Fruit fly (Drosophila melanogaster) whole organism, embryonic: Measurements from ENCODE around the gene Taf10.
A peak's percentile ranks its signal among the peaks of the same experiment; 100 is the strongest.

Experiments used
- Antp ChIP-seq: fragments of 200-800 bp; sonication (Bioruptor generic); optimal IDR thresholded peaks from 3 replicates; lab custom pipeline; 2016; ENCODE audit warnings: missing biosample characterization, missing genetic modification characterization
- BtbVII ChIP-seq: fragments of 200-800 bp; sonication (Bioruptor generic); optimal IDR thresholded peaks from 3 replicates; lab custom pipeline; 2017; ENCODE audit warnings: missing biosample characterization, mild to moderate bottlenecking, missing genetic modification characterization
- CG10267 ChIP-seq: fragments of 200-800 bp; sonication (Bioruptor generic); optimal IDR thresholded peaks from 2 replicates; lab custom pipeline; 2018; ENCODE audit warnings: missing biosample characterization, mild to moderate bottlenecking, missing genetic modification characterization, moderate library complexity
- CG10431 ChIP-seq: fragments of 200-800 bp; sonication (Bioruptor generic); optimal IDR thresholded peaks from 3 replicates; lab custom pipeline; 2018; ENCODE audit warnings: missing biosample characterization, mild to moderate bottlenecking, missing genetic modification characterization
- CG11247 ChIP-seq: fragments of 200-800 bp; sonication (Bioruptor generic); IDR thresholded peaks from 2 replicates; pipeline ENCODE4 v1.3.6; 2022; ENCODE audit warnings: missing biosample characterization, missing genetic modification characterization
- CG14860 ChIP-seq: fragments of 200-800 bp; sonication (Bioruptor generic); IDR thresholded peaks from 3 replicates; pipeline ENCODE4 v1.3.6; 2022; ENCODE audit warnings: missing biosample characterization, missing genetic modification characterization; ENCODE audit not compliant: partially characterized antibody
- CG15479 ChIP-seq: fragments of 200-800 bp; sonication (Bioruptor generic); optimal IDR thresholded peaks from 3 replicates; lab custom pipeline; 2019; ENCODE audit warnings: missing biosample characterization, mild to moderate bottlenecking, missing genetic modification characterization, moderate library complexity
- CG1603 ChIP-seq: fragments of 200-800 bp; sonication (Bioruptor generic); optimal IDR thresholded peaks from 2 replicates; lab custom pipeline; 2019; ENCODE audit warnings: missing biosample characterization, mild to moderate bottlenecking, missing genetic modification characterization, moderate library complexity
- CG1647 ChIP-seq: fragments of 200-800 bp; sonication (Bioruptor generic); optimal IDR thresholded peaks from 3 replicates; lab custom pipeline; 2016; ENCODE audit warnings: missing biosample characterization, missing genetic modification characterization
- CG17361 ChIP-seq: fragments of 200-800 bp; sonication (Bioruptor generic); IDR thresholded peaks from 3 replicates; pipeline ENCODE4 v1.3.6; 2022; ENCODE audit warnings: missing biosample characterization, missing genetic modification characterization
- CG1792 ChIP-seq: fragments of 200-800 bp; sonication (Bioruptor generic); optimal IDR thresholded peaks from 2 replicates; lab custom pipeline; 2016; ENCODE audit warnings: missing biosample characterization, missing genetic modification characterization
- CG18011 ChIP-seq: fragments of 200-800 bp; sonication (Bioruptor generic); optimal IDR thresholded peaks from 2 replicates; lab custom pipeline; 2017; ENCODE audit warnings: missing biosample characterization, missing genetic modification characterization, mild to moderate bottlenecking, moderate library complexity, missing genotype
- CG18619 ChIP-seq: fragments of 200-800 bp; sonication (Bioruptor generic); optimal IDR thresholded peaks from 3 replicates; lab custom pipeline; 2017; ENCODE audit warnings: missing biosample characterization, mild to moderate bottlenecking, missing genetic modification characterization
- CG2116 ChIP-seq: fragments of 200-800 bp; sonication (Bioruptor generic); optimal IDR thresholded peaks from 3 replicates; lab custom pipeline; 2018; ENCODE audit warnings: missing biosample characterization, mild to moderate bottlenecking, missing genetic modification characterization
- CG30020 ChIP-seq: fragments of 200-800 bp; optimal IDR thresholded peaks from 2 replicates; lab custom pipeline; 2019; ENCODE audit warnings: missing biosample characterization, mild to moderate bottlenecking, missing genetic modification characterization, moderate library complexity
- CG34422 ChIP-seq: fragments of 200-800 bp; sonication (Bioruptor generic); IDR thresholded peaks from 3 replicates; pipeline ENCODE4 v1.3.6; 2022; ENCODE audit warnings: missing biosample characterization, missing genetic modification characterization
- CG6272 ChIP-seq: fragments of 200-800 bp; sonication (Bioruptor generic); IDR thresholded peaks from 2 replicates; pipeline ENCODE4 v1.3.6; 2022; ENCODE audit warnings: missing biosample characterization, missing genetic modification characterization
- CG6813 ChIP-seq: fragments of 200-800 bp; sonication (Bioruptor generic); optimal IDR thresholded peaks from 2 replicates; lab custom pipeline; 2017; ENCODE audit warnings: missing biosample characterization, missing genetic modification characterization, mild to moderate bottlenecking, moderate library complexity, missing genetic modification reagents
- CG7357 ChIP-seq: fragments of 200-800 bp; sonication (Bioruptor generic); IDR thresholded peaks from 3 replicates; pipeline ENCODE4 v1.3.6; 2022; ENCODE audit warnings: missing biosample characterization, missing genetic modification characterization
- D19A ChIP-seq: fragments of 200-800 bp; optimal IDR thresholded peaks from 3 replicates; lab custom pipeline; 2019; ENCODE audit warnings: missing biosample characterization, mild to moderate bottlenecking, missing genetic modification characterization, moderate library complexity
- Dad ChIP-seq: fragments of 200-800 bp; sonication (Bioruptor generic); optimal IDR thresholded peaks from 3 replicates; lab custom pipeline; 2016; ENCODE audit warnings: missing biosample characterization, missing genetic modification characterization
- Gug ChIP-seq: fragments of 200-800 bp; sonication (Bioruptor generic); IDR thresholded peaks from 4 replicates; pipeline ENCODE4 v1.3.6; 2022; ENCODE audit warnings: missing biosample characterization, missing genetic modification characterization
- HLH54F ChIP-seq: fragments of 200-800 bp; sonication (Bioruptor generic); optimal IDR thresholded peaks from 3 replicates; lab custom pipeline; 2016; ENCODE audit warnings: missing biosample characterization, missing genetic modification characterization
- HmgZ ChIP-seq: fragments of 200-800 bp; sonication (Bioruptor generic); optimal IDR thresholded peaks from 2 replicates; lab custom pipeline; 2018; ENCODE audit warnings: missing biosample characterization, mild to moderate bottlenecking, missing genetic modification characterization
- Hr51 ChIP-seq, 2 experiments: fragments of 200-800 bp; sonication (Bioruptor generic); optimal IDR thresholded peaks; 2 replicates in 1 of 2; 3 replicates in 1 of 2; lab custom pipeline; 2016 to 2018; ENCODE audit warnings: missing biosample characterization in 2 of 2, missing genetic modification characterization in 2 of 2, mild to moderate bottlenecking in 1 of 2, moderate library complexity in 1 of 2
- Hr78 ChIP-seq, 2 experiments: fragments of 200-800 bp in 1 of 2; fragments of >200 bp in 1 of 2; sonication (Bioruptor generic) in 1 of 2; optimal IDR thresholded peaks; 2 replicates each; lab custom pipeline; 2017 to 2019; ENCODE audit warnings: missing biosample characterization in 2 of 2, missing genetic modification characterization in 2 of 2, mild to moderate bottlenecking in 1 of 2, moderate library complexity in 1 of 2
- NK7.1 ChIP-seq: fragments of 200-800 bp; sonication (Bioruptor generic); optimal IDR thresholded peaks from 3 replicates; lab custom pipeline; 2016; ENCODE audit warnings: missing biosample characterization, missing genetic modification characterization
- Opbp ChIP-seq: fragments of 200-800 bp; sonication (Bioruptor generic); IDR thresholded peaks from 3 replicates; pipeline ENCODE4 v1.3.6; 2022; ENCODE audit warnings: missing biosample characterization, missing genetic modification characterization; ENCODE audit not compliant: partially characterized antibody
- Scr ChIP-seq: fragments of 200-800 bp; sonication (Bioruptor generic); IDR thresholded peaks from 2 replicates; pipeline ENCODE4 v1.3.6; 2022; ENCODE audit warnings: missing biosample characterization, missing genetic modification characterization; ENCODE audit not compliant: partially characterized antibody
- Tbp ChIP-seq: fragments of >200 bp; optimal IDR thresholded peaks from 2 replicates; lab custom pipeline; 2018; ENCODE audit warnings: missing biosample characterization, missing genetic modification characterization
- Trl ChIP-seq, 3 experiments: fragments of >200 bp in 2 of 3; fragments of 200-800 bp in 1 of 3; sonication (Bioruptor generic) in 1 of 3; optimal IDR thresholded peaks; 2 replicates in 1 of 3; 3 replicates in 2 of 3; lab custom pipeline; 2016 to 2017; ENCODE audit warnings: missing biosample characterization in 1 of 3, missing genetic modification characterization in 1 of 3
- Usf ChIP-seq: fragments of 200-800 bp; sonication (Bioruptor generic); optimal IDR thresholded peaks from 2 replicates; lab custom pipeline; 2017; ENCODE audit warnings: missing genotype, missing biosample characterization, missing genetic modification characterization
- Xrp1 ChIP-seq: fragments of 200-800 bp; sonication (Bioruptor generic); IDR thresholded peaks from 2 replicates; pipeline ENCODE4 v1.3.6; 2022; ENCODE audit warnings: missing biosample characterization, missing genetic modification characterization
- ab ChIP-seq: fragments of 200-800 bp; sonication (Bioruptor generic); optimal IDR thresholded peaks from 2 replicates; lab custom pipeline; 2016; ENCODE audit warnings: missing biosample characterization, missing genetic modification characterization
- ato ChIP-seq: fragments of 200-800 bp; sonication (Bioruptor generic); IDR thresholded peaks from 2 replicates; pipeline ENCODE4 v1.3.6; 2022; ENCODE audit warnings: missing biosample characterization, missing genetic modification characterization; ENCODE audit not compliant: partially characterized antibody
- bsh ChIP-seq, 2 experiments: fragments of 200-800 bp; sonication (Bioruptor generic); optimal IDR thresholded peaks; 2 replicates each; lab custom pipeline; 2017 to 2018; ENCODE audit warnings: mild to moderate bottlenecking in 2 of 2, missing biosample characterization in 2 of 2, missing genetic modification characterization in 2 of 2, moderate library complexity in 1 of 2
- gem ChIP-seq: fragments of 200-800 bp; sonication (Bioruptor generic); optimal IDR thresholded peaks from 2 replicates; lab custom pipeline; 2019; ENCODE audit warnings: missing biosample characterization, mild to moderate bottlenecking, missing genetic modification characterization, moderate library complexity
- h ChIP-seq: fragments of >200 bp; optimal IDR thresholded peaks from 2 replicates; lab custom pipeline; 2017
- hbn ChIP-seq: fragments of 200-800 bp; sonication (Bioruptor generic); IDR thresholded peaks from 2 replicates; pipeline ENCODE4 v1.3.6; 2022; ENCODE audit warnings: missing biosample characterization, missing genetic modification characterization; ENCODE audit not compliant: partially characterized antibody
- kni ChIP-seq: fragments of 200-800 bp; sonication (Bioruptor generic); optimal IDR thresholded peaks from 3 replicates; lab custom pipeline; 2017; ENCODE audit warnings: mild to moderate bottlenecking, missing biosample characterization, missing genetic modification reagents, missing genetic modification characterization
- lilli ChIP-seq: fragments of 200-800 bp; sonication (Bioruptor generic); optimal IDR thresholded peaks from 3 replicates; lab custom pipeline; 2016; ENCODE audit warnings: missing biosample characterization, missing genetic modification characterization
- mam ChIP-seq: fragments of 200-800 bp; sonication (Bioruptor generic); optimal IDR thresholded peaks from 3 replicates; lab custom pipeline; 2016; ENCODE audit warnings: missing biosample characterization, missing genetic modification characterization
- pnt ChIP-seq: fragments of 200-800 bp; sonication (Bioruptor generic); optimal IDR thresholded peaks from 3 replicates; lab custom pipeline; 2016; ENCODE audit warnings: missing biosample characterization, missing genetic modification characterization
- pzg ChIP-seq: fragments of 200-800 bp; sonication (Bioruptor generic); optimal IDR thresholded peaks from 3 replicates; lab custom pipeline; 2018; ENCODE audit warnings: missing biosample characterization, mild to moderate bottlenecking, missing genetic modification characterization, moderate library complexity
- shn ChIP-seq: fragments of 200-800 bp; sonication (Bioruptor generic); optimal IDR thresholded peaks from 3 replicates; lab custom pipeline; 2016; ENCODE audit warnings: missing biosample characterization, missing genetic modification characterization
- stwl ChIP-seq: fragments of 200-800 bp; sonication (Bioruptor generic); optimal IDR thresholded peaks from 3 replicates; lab custom pipeline; 2018; ENCODE audit warnings: missing biosample characterization, mild to moderate bottlenecking, missing genetic modification characterization, moderate library complexity
- tap ChIP-seq: fragments of 200-800 bp; optimal IDR thresholded peaks from 3 replicates; lab custom pipeline; 2019; ENCODE audit warnings: missing biosample characterization, mild to moderate bottlenecking, missing genetic modification characterization, moderate library complexity
- twi ChIP-seq: fragments of 200-800 bp; optimal IDR thresholded peaks from 2 replicates; lab custom pipeline; 2019; ENCODE audit warnings: missing biosample characterization, mild to moderate bottlenecking, missing genetic modification characterization, moderate library complexity
- unpg ChIP-seq: fragments of 200-800 bp; sonication (Bioruptor generic); optimal IDR thresholded peaks from 3 replicates; lab custom pipeline; 2018; ENCODE audit warnings: missing biosample characterization, mild to moderate bottlenecking, missing genetic modification characterization, moderate library complexity
- zen2 ChIP-seq: fragments of 200-800 bp; sonication (Bioruptor generic); IDR thresholded peaks from 3 replicates; pipeline ENCODE4 v1.3.6; 2022; ENCODE audit warnings: missing biosample characterization, missing genetic modification characterization; ENCODE audit not compliant: partially characterized antibody

Taf10 gene

dm6 chr2L:2767627-2768026, at the start of gene Taf10, which contains the start of gene Taf10b (continued):
- TF ChIP-seq lilli (GFP tag; lab: Kevin White, UChicago) = peak; percentile 16
- TF ChIP-seq CG10267 = peak; percentile 46
- no peak for TF ChIP-seq h
- peak; percentile 76 for TF ChIP-seq pzg (GFP tag; lab: Kevin White, UChicago)
- peak; percentile 90 for TF ChIP-seq Opbp (GFP tag; lab: Robert Waterston, UW)
- TF ChIP-seq tap (tag; lab: Kevin White, UChicago) = no peak
- TF ChIP-seq Antp (GFP tag; lab: Kevin White, UChicago) = no peak
- TF ChIP-seq gem (tag; lab: Kevin White, UChicago) = no peak
- TF ChIP-seq Gug (GFP tag; lab: Robert Waterston, UW) = no peak
- no peak for TF ChIP-seq CG18619
- TF ChIP-seq CG6272 = no peak
- no peak for TF ChIP-seq ab
- no peak for TF ChIP-seq CG10431 (GFP tag; lab: Kevin White, UChicago)
- TF ChIP-seq Dad (GFP tag; lab: Kevin White, UChicago) = no peak
- no peak for TF ChIP-seq shn (GFP tag; lab: Kevin White, UChicago)
- no peak for TF ChIP-seq kni (GFP tag; lab: Kevin White, UChicago)
- TF ChIP-seq twi (tag; lab: Kevin White, UChicago) = no peak
- no peak for TF ChIP-seq CG18011 (GFP tag; lab: Kevin White, UChicago)
- TF ChIP-seq Xrp1 (GFP tag; lab: Robert Waterston, UW) = no peak
- peak; percentile 81 for TF ChIP-seq Scr (GFP tag; lab: Robert Waterston, UW)
- TF ChIP-seq pnt (GFP tag; lab: Kevin White, UChicago) = no peak
- peak; percentile 40 for TF ChIP-seq CG30020
- TF ChIP-seq CG6813 (GFP tag; lab: Kevin White, UChicago) = no peak
- TF ChIP-seq hbn = peak; percentile 84
- TF ChIP-seq BtbVII (GFP tag; lab: Kevin White, UChicago) = peak; percentile 1
- no peak for TF ChIP-seq CG17361 (GFP tag; lab: Robert Waterston, UW)
- no peak for TF ChIP-seq mam (GFP tag; lab: Kevin White, UChicago)
- peak; percentile 77 for TF ChIP-seq stwl (tag; lab: Kevin White, UChicago)
- TF ChIP-seq HLH54F (GFP tag; lab: Kevin White, UChicago) = no peak
- no peak for TF ChIP-seq CG7357 (GFP tag; lab: Robert Waterston, UW)
- TF ChIP-seq Hr78 (GFP tag; optimal IDR thresholded peaks at IDR 0.05; lab: Kevin White, UChicago) = no peak
- no peak for TF ChIP-seq CG1792
- no peak for TF ChIP-seq CG15479 (GFP tag; lab: Kevin White, UChicago)
- no peak for TF ChIP-seq CG11247 (GFP tag; lab: Robert Waterston, UW)
- no peak for TF ChIP-seq Trl (optimal IDR thresholded peaks at IDR 0.05; lab: Kevin White, UChicago)
- no peak for TF ChIP-seq Trl (GFP tag; optimal IDR thresholded peaks at IDR 0.05; lab: Kevin White, UChicago)
- TF ChIP-seq bsh (GFP tag; optimal IDR thresholded peaks at IDR 0.05; lab: Kevin White, UChicago) = peak in 1 of 2 experiments; percentile 3
- TF ChIP-seq HmgZ = peak; percentile 36
- no peak for TF ChIP-seq NK7.1
- peak; percentile 84 for TF ChIP-seq CG2116 (GFP tag; lab: Kevin White, UChicago)
- no peak for TF ChIP-seq CG1647 (GFP tag; lab: Kevin White, UChicago)
- peak; percentile 73 for TF ChIP-seq CG14860 (GFP tag; lab: Robert Waterston, UW)
- peak; percentile 80 for TF ChIP-seq ato (GFP tag; lab: Robert Waterston, UW)
- TF ChIP-seq Hr51 (GFP tag; optimal IDR thresholded peaks at IDR 0.05; lab: Kevin White, UChicago) = peak in 1 of 2 experiments; percentile 0
- TF ChIP-seq unpg = no peak
- no peak for TF ChIP-seq Usf (GFP tag; lab: Kevin White, UChicago)
- TF ChIP-seq D19A (tag; lab: Kevin White, UChicago) = peak; percentile 47
- TF ChIP-seq zen2 = peak; percentile 88
- TF ChIP-seq CG1603 (tag; lab: Kevin White, UChicago) = peak; percentile 62
- peak; percentile 56; the same call in 2 of the 3 replicates for TF ChIP-seq CG34422
- TF ChIP-seq Tbp (GFP tag; lab: Kevin White, UChicago) = no peak
